Fruit fly (Drosophila melanogaster): Measurements from ENCODE around the gene CG9953.

Gene CG9953

DNA sequence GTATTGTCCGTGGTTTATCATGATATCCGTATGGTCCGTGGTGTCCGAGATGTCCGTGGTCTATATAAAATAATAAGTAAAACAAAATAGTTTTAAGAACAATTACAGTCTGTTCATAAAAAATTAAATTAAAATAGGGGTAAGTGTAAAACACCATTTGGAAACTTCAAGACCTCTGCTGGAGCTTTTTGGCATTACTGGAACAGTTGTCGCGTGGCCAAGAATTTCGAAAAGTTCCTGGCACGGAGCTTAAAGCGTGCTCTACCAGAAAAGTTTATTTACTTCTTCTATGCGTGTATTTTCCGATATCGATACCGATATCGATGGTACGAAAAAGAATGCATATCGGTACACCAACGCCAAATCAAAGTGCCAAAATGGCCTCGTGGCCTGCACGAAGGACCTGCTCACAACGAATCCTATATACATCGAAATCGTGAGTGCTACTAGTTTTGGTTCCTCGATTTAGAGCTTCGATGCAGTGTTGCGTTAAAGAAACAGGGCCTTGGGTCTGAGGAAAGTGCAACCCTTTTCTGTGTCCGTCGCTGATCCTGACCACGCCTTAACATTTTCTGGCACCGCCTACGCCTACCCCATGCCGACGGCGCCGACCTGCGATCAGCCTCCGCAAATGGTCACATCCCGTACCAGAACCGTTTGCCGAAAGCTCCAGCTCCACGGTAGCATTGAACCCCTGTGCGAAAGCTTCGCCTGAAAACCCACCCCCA, 27.2 kb upstream of the CG9953 start (continued):
- TF ChIP-seq stwl (tag; optimal IDR thresholded peaks at IDR 0.05) = peak; percentile 33
- no peak for TF ChIP-seq fd3F (GFP tag; optimal IDR thresholded peaks at IDR 0.05)
- TF ChIP-seq sd (tag; optimal IDR thresholded peaks at IDR 0.05) = peak; percentile 75
- TF ChIP-seq CG6791 (GFP tag; IDR thresholded peaks at IDR 0.05; ENCODE audit: partially characterized antibody) = 0 out of 3 replicates have a peak, but pooled peaks have one; percentile 14
- peak; percentile 20; the same call in 1 of the 3 replicates for TF ChIP-seq zen2 (GFP tag; IDR thresholded peaks at IDR 0.05; ENCODE audit: partially characterized antibody)
- no peak for TF ChIP-seq CG12299 (tag; optimal IDR thresholded peaks at IDR 0.05)
- no peak for TF ChIP-seq CG4854 (GFP tag; optimal IDR thresholded peaks at IDR 0.05)
- no peak for TF ChIP-seq lab (GFP tag; optimal IDR thresholded peaks at IDR 0.05)
- TF ChIP-seq gsb (GFP tag; IDR thresholded peaks at IDR 0.05) = no peak
- TF ChIP-seq ara (GFP tag; IDR thresholded peaks at IDR 0.05) = no peak
- no peak for TF ChIP-seq CG17568 (GFP tag; optimal IDR thresholded peaks at IDR 0.05)
- no peak for TF ChIP-seq CG10543 (GFP tag; optimal IDR thresholded peaks at IDR 0.05)
- no peak for TF ChIP-seq chn (GFP tag; optimal IDR thresholded peaks at IDR 0.05)
- peak; percentile 37; the same call in 1 of the 2 replicates for TF ChIP-seq hbn (GFP tag; IDR thresholded peaks at IDR 0.05; ENCODE audit: partially characterized antibody)
- TF ChIP-seq ttk (GFP tag; IDR thresholded peaks at IDR 0.05) = peak; percentile 68; the same call in 1 of the 2 replicates
- TF ChIP-seq Ets65A (GFP tag) = peak; percentile 34
- TF ChIP-seq ash1 (GFP tag; optimal IDR thresholded peaks at IDR 0.05) = no peak
- TF ChIP-seq CG18011 (GFP tag; optimal IDR thresholded peaks at IDR 0.05) = no peak
- no peak for TF ChIP-seq pum (GFP tag; optimal IDR thresholded peaks at IDR 0.05)
- TF ChIP-seq seq (GFP tag; IDR thresholded peaks at IDR 0.05) = peak; percentile 68; the same call in 1 of the 2 replicates
- TF ChIP-seq pzg (GFP tag; optimal IDR thresholded peaks at IDR 0.05) = peak; percentile 21
- peak; percentile 26; the same call in 1 of the 2 replicates for TF ChIP-seq ato (GFP tag; IDR thresholded peaks at IDR 0.05; ENCODE audit: partially characterized antibody)
- no peak for TF ChIP-seq br (optimal IDR thresholded peaks at IDR 0.05)
- TF ChIP-seq Nf-YB (GFP tag; optimal IDR thresholded peaks at IDR 0.05) = no peak
- peak; percentile 51 for TF ChIP-seq Med (GFP tag)
- no peak for TF ChIP-seq onecut (GFP tag; IDR thresholded peaks at IDR 0.05)
- no peak for TF ChIP-seq H2.0 (GFP tag; IDR thresholded peaks at IDR 0.05)
- TF ChIP-seq Opbp (GFP tag; IDR thresholded peaks at IDR 0.05; ENCODE audit: partially characterized antibody) = peak; percentile 43; the same call in 2 of the 3 replicates
- TF ChIP-seq Abd-B (GFP tag; optimal IDR thresholded peaks at IDR 0.05) = no peak
- TF ChIP-seq Awh (GFP tag; IDR thresholded peaks at IDR 0.05) = no peak
- no peak for TF ChIP-seq Hsf (GFP tag; optimal IDR thresholded peaks at IDR 0.05)
- no peak for TF ChIP-seq Dp (GFP tag; optimal IDR thresholded peaks at IDR 0.05)
- TF ChIP-seq CG1233 (GFP tag; optimal IDR thresholded peaks at IDR 0.05) = no peak
- no peak for TF ChIP-seq grn (GFP tag; optimal IDR thresholded peaks at IDR 0.05)
- no peak for TF ChIP-seq slbo (GFP tag; IDR thresholded peaks at IDR 0.05)
- no peak for TF ChIP-seq CrebB (tag; optimal IDR thresholded peaks at IDR 0.05)
- no peak for TF ChIP-seq CG6683 (GFP tag; optimal IDR thresholded peaks at IDR 0.05)
- TF ChIP-seq CG43689 (GFP tag; IDR thresholded peaks at IDR 0.05) = no peak
- no peak for TF ChIP-seq Dfd (GFP tag; optimal IDR thresholded peaks at IDR 0.05)
- no peak for TF ChIP-seq CG3838 (GFP tag; optimal IDR thresholded peaks at IDR 0.05)
- TF ChIP-seq ftz-f1 (GFP tag; optimal IDR thresholded peaks at IDR 0.05) = peak; percentile 21
- TF ChIP-seq tin (GFP tag; optimal IDR thresholded peaks at IDR 0.05) = no peak
- TF ChIP-seq CG8924 (tag; optimal IDR thresholded peaks at IDR 0.05) = no peak
- no peak for TF ChIP-seq CG11695 (GFP tag; IDR thresholded peaks at IDR 0.05)
- TF ChIP-seq Lhr (GFP tag; optimal IDR thresholded peaks at IDR 0.05) = peak; percentile 6
- peak; percentile 1 for TF ChIP-seq CG8478 (optimal IDR thresholded peaks at IDR 0.05)
- TF ChIP-seq Dref (GFP tag; IDR thresholded peaks at IDR 0.05) = peak; percentile 63
- TF ChIP-seq CTCF (GFP tag; optimal IDR thresholded peaks at IDR 0.05) = peak; percentile 92
- no peak for TF ChIP-seq D19B (GFP tag; optimal IDR thresholded peaks at IDR 0.05)
- no peak for TF ChIP-seq CG6765 (GFP tag; optimal IDR thresholded peaks at IDR 0.05)
- TF ChIP-seq Dbx (GFP tag; IDR thresholded peaks at IDR 0.05) = no peak

Measured in whole organism, embryonic.